Fruit fly (Drosophila melanogaster) whole organism, embryonic: ENCODE data around the gene dgt2.

Experiments used
- Asciz ChIP-seq: fragments of 200-800 bp; sonication (Bioruptor generic); optimal IDR thresholded peaks from 2 replicates; lab custom pipeline; 2017; ENCODE audit warnings: missing biosample characterization, mild to moderate bottlenecking, missing genetic modification characterization, missing genetic modification reagents
- Atf-2 ChIP-seq: fragments of 200-800 bp; sonication (Bioruptor generic); optimal IDR thresholded peaks from 2 replicates; lab custom pipeline; 2016; ENCODE audit warnings: missing biosample characterization, missing genetic modification characterization
- Bteb2 ChIP-seq: fragments of 200-800 bp; sonication (Bioruptor generic); optimal IDR thresholded peaks from 2 replicates; lab custom pipeline; 2016; ENCODE audit warnings: missing biosample characterization, missing genetic modification characterization
- CG10209 ChIP-seq: fragments of 200-800 bp; sonication (Bioruptor generic); optimal IDR thresholded peaks from 3 replicates; lab custom pipeline; 2017; ENCODE audit warnings: missing biosample characterization, mild to moderate bottlenecking, missing genetic modification characterization, missing genetic modification reagents
- CG12071 ChIP-seq: fragments of 200-800 bp; sonication (Bioruptor generic); optimal IDR thresholded peaks from 3 replicates; lab custom pipeline; 2018; ENCODE audit warnings: missing biosample characterization, mild to moderate bottlenecking, missing genetic modification characterization
- CG12155 ChIP-seq: fragments of 200-800 bp; sonication (Bioruptor generic); optimal IDR thresholded peaks from 3 replicates; lab custom pipeline; 2016; ENCODE audit warnings: missing biosample characterization, missing genetic modification characterization
- CG15696 ChIP-seq: fragments of 200-800 bp; sonication (Bioruptor generic); optimal IDR thresholded peaks from 2 replicates; lab custom pipeline; 2019; ENCODE audit warnings: missing biosample characterization, mild to moderate bottlenecking, missing genetic modification characterization, moderate library complexity
- CG17186 ChIP-seq: fragments of 200-800 bp; sonication (Bioruptor generic); optimal IDR thresholded peaks from 3 replicates; lab custom pipeline; 2017; ENCODE audit warnings: missing biosample characterization, missing genetic modification reagents, missing genetic modification characterization
- CG17359 ChIP-seq: fragments of 200-800 bp; sonication (Bioruptor generic); optimal IDR thresholded peaks from 3 replicates; lab custom pipeline; 2018; ENCODE audit warnings: missing biosample characterization, mild to moderate bottlenecking, missing genetic modification characterization, moderate library complexity
- CG17385 ChIP-seq: fragments of 200-800 bp; sonication (Bioruptor generic); optimal IDR thresholded peaks from 3 replicates; lab custom pipeline; 2018; ENCODE audit warnings: missing biosample characterization, mild to moderate bottlenecking, missing genetic modification characterization
- CG2202 ChIP-seq: fragments of 200-800 bp; sonication (Bioruptor generic); optimal IDR thresholded peaks from 2 replicates; lab custom pipeline; 2018; ENCODE audit warnings: missing biosample characterization, mild to moderate bottlenecking, missing genetic modification characterization
- CG4404 ChIP-seq: fragments of 200-800 bp; sonication (Bioruptor generic); IDR thresholded peaks from 2 replicates; pipeline ENCODE4 v1.3.6; 2022; ENCODE audit warnings: missing biosample characterization, missing genetic modification characterization
- CG6175 ChIP-seq: fragments of 200-800 bp; sonication (Bioruptor generic); IDR thresholded peaks from 3 replicates; pipeline ENCODE4 v1.3.6; 2022; ENCODE audit warnings: missing biosample characterization, missing genetic modification characterization
- CG6765 ChIP-seq: fragments of 200-800 bp; sonication (Bioruptor generic); optimal IDR thresholded peaks from 3 replicates; lab custom pipeline; 2017; ENCODE audit warnings: missing biosample characterization, mild to moderate bottlenecking, missing genetic modification characterization
- CG7372 ChIP-seq: fragments of 200-800 bp; sonication (Bioruptor generic); IDR thresholded peaks from 2 replicates; pipeline ENCODE4 v1.3.6; 2022; ENCODE audit warnings: missing biosample characterization, missing genetic modification characterization
- CG7928 ChIP-seq: fragments of 200-800 bp; sonication (Bioruptor generic); optimal IDR thresholded peaks from 2 replicates; lab custom pipeline; 2017; ENCODE audit warnings: missing biosample characterization, mild to moderate bottlenecking, missing genetic modification characterization
- CG8089 ChIP-seq: fragments of 200-800 bp; sonication (Bioruptor generic); optimal IDR thresholded peaks from 3 replicates; lab custom pipeline; 2016; ENCODE audit warnings: missing biosample characterization, missing genetic modification characterization
- Dll ChIP-seq: fragments of 200-800 bp; sonication (Bioruptor generic); IDR thresholded peaks from 4 replicates; pipeline ENCODE4 v1.3.6; 2022; ENCODE audit warnings: missing biosample characterization, missing genetic modification characterization; ENCODE audit not compliant: partially characterized antibody
- Ets97D ChIP-seq: fragments of 200-800 bp; sonication (Bioruptor generic); optimal IDR thresholded peaks from 3 replicates; lab custom pipeline; 2016; ENCODE audit warnings: missing biosample characterization, missing genetic modification characterization
- Fer1 ChIP-seq: fragments of 200-800 bp; sonication (Bioruptor generic); optimal IDR thresholded peaks from 2 replicates; lab custom pipeline; 2017; ENCODE audit warnings: missing biosample characterization, mild to moderate bottlenecking, missing genetic modification characterization
- Hmr ChIP-seq: fragments of 200-800 bp; sonication (Bioruptor generic); optimal IDR thresholded peaks from 3 replicates; lab custom pipeline; 2017; ENCODE audit warnings: mild to moderate bottlenecking, missing biosample characterization, missing genetic modification reagents, missing genetic modification characterization
- Kr ChIP-seq: fragments of 200-800 bp; sonication (Bioruptor generic); optimal IDR thresholded peaks from 2 replicates; lab custom pipeline; 2017; ENCODE audit warnings: missing biosample characterization, mild to moderate bottlenecking, missing genetic modification characterization
- Med ChIP-seq: fragments of 200-800 bp; sonication (Bioruptor generic); peaks from one replicate; lab custom pipeline; 2016; ENCODE audit warnings: missing biosample characterization, missing genetic modification characterization, mild to moderate bottlenecking, inconsistent platforms, moderate library complexity
- Neu2 ChIP-seq: fragments of 200-800 bp; sonication (Bioruptor generic); optimal IDR thresholded peaks from 3 replicates; lab custom pipeline; 2016; ENCODE audit warnings: missing biosample characterization, missing genetic modification characterization, borderline replicate concordance
- Rfx ChIP-seq: fragments of 200-800 bp; sonication (Bioruptor generic); IDR thresholded peaks from 2 replicates; pipeline ENCODE4 v1.3.6; 2022; ENCODE audit warnings: missing biosample characterization, missing genetic modification characterization
- Ssrp ChIP-seq: fragments of 200-800 bp; sonication (Bioruptor generic); optimal IDR thresholded peaks from 2 replicates; lab custom pipeline; 2018; ENCODE audit warnings: missing biosample characterization, mild to moderate bottlenecking, missing genetic modification characterization, moderate library complexity
- Stat92E ChIP-seq, 3 experiments: fragments of >200 bp in 2 of 3; fragments of 200-800 bp in 1 of 3; sonication (Bioruptor generic) in 1 of 3; optimal IDR thresholded peaks; 2 replicates each; lab custom pipeline; 2017 to 2019; ENCODE audit warnings: missing biosample characterization in 3 of 3, missing genetic modification characterization in 3 of 3, mild to moderate bottlenecking in 1 of 3, moderate library complexity in 1 of 3
- Tbp ChIP-seq: fragments of >200 bp; optimal IDR thresholded peaks from 2 replicates; lab custom pipeline; 2018; ENCODE audit warnings: missing biosample characterization, missing genetic modification characterization
- Xbp1 ChIP-seq: fragments of 200-800 bp; sonication (Bioruptor generic); optimal IDR thresholded peaks from 3 replicates; lab custom pipeline; 2016; ENCODE audit warnings: missing biosample characterization, mild to moderate bottlenecking, missing genetic modification characterization
- ara ChIP-seq: fragments of 200-800 bp; sonication (Bioruptor generic); IDR thresholded peaks from 2 replicates; pipeline ENCODE4 v1.3.6; 2022; ENCODE audit warnings: missing biosample characterization, missing genetic modification characterization
- az2 ChIP-seq: fragments of 200-800 bp; sonication (Bioruptor generic); optimal IDR thresholded peaks from 3 replicates; lab custom pipeline; 2016; ENCODE audit warnings: missing biosample characterization, missing genetic modification characterization
- bab2 ChIP-seq: fragments of 200-800 bp; sonication (Bioruptor generic); optimal IDR thresholded peaks from 2 replicates; lab custom pipeline; 2016; ENCODE audit warnings: missing biosample characterization, missing genetic modification characterization
- chif ChIP-seq, 2 experiments: fragments of 200-800 bp; sonication (Bioruptor generic); optimal IDR thresholded peaks; 3 replicates each; lab custom pipeline; 2016; ENCODE audit warnings: missing biosample characterization in 2 of 2, missing genetic modification characterization in 2 of 2
- chm ChIP-seq: fragments of 200-800 bp; sonication (Bioruptor generic); IDR thresholded peaks from 2 replicates; pipeline ENCODE4 v1.3.6; 2022; ENCODE audit warnings: missing biosample characterization, missing genetic modification characterization
- dmrt11E ChIP-seq: fragments of 200-800 bp; sonication (Bioruptor generic); optimal IDR thresholded peaks from 3 replicates; lab custom pipeline; 2018; ENCODE audit warnings: missing biosample characterization, mild to moderate bottlenecking, missing genetic modification characterization, moderate library complexity
- dpn ChIP-seq, 2 experiments: fragments of 200-800 bp; sonication (Bioruptor generic); optimal IDR thresholded peaks; 3 replicates each; lab custom pipeline; 2016; ENCODE audit warnings: missing biosample characterization in 2 of 2, missing genetic modification characterization in 2 of 2
- dysf ChIP-seq: fragments of 200-800 bp; sonication (Bioruptor generic); IDR thresholded peaks from 3 replicates; pipeline ENCODE4 v1.3.6; 2022; ENCODE audit warnings: missing biosample characterization, missing genetic modification characterization
- exex ChIP-seq: fragments of 200-800 bp; sonication (Bioruptor generic); optimal IDR thresholded peaks from 4 replicates; lab custom pipeline; 2018; ENCODE audit warnings: missing biosample characterization, mild to moderate bottlenecking, missing genetic modification characterization, moderate library complexity
- ftz-f1 ChIP-seq: fragments of 200-800 bp; sonication (Bioruptor generic); optimal IDR thresholded peaks from 2 replicates; lab custom pipeline; 2016; ENCODE audit warnings: missing biosample characterization, missing genetic modification characterization
- gsb ChIP-seq: fragments of 200-800 bp; sonication (Bioruptor generic); IDR thresholded peaks from 2 replicates; pipeline ENCODE4 v1.3.6; 2022; ENCODE audit warnings: missing biosample characterization, missing genetic modification characterization
- lilli ChIP-seq: fragments of 200-800 bp; sonication (Bioruptor generic); optimal IDR thresholded peaks from 3 replicates; lab custom pipeline; 2016; ENCODE audit warnings: missing biosample characterization, missing genetic modification characterization
- maf-S ChIP-seq: fragments of 200-800 bp; sonication (Bioruptor generic); optimal IDR thresholded peaks from 2 replicates; lab custom pipeline; 2016; ENCODE audit warnings: missing biosample characterization, missing genetic modification characterization
- mld ChIP-seq: fragments of 200-800 bp; sonication (Bioruptor generic); IDR thresholded peaks from 3 replicates; pipeline ENCODE4 v1.3.6; 2022; ENCODE audit warnings: missing biosample characterization, missing genetic modification characterization; ENCODE audit not compliant: partially characterized antibody
- odd ChIP-seq: fragments of 200-800 bp; sonication (Bioruptor generic); optimal IDR thresholded peaks from 2 replicates; lab custom pipeline; 2017; ENCODE audit warnings: missing biosample characterization, mild to moderate bottlenecking, missing genetic modification characterization
- otp ChIP-seq: fragments of 200-800 bp; sonication (Bioruptor generic); IDR thresholded peaks from 3 replicates; pipeline ENCODE4, ENCODE4 v1.3.6; 2022; ENCODE audit warnings: missing biosample characterization, missing genetic modification characterization
- pnt ChIP-seq: fragments of 200-800 bp; sonication (Bioruptor generic); optimal IDR thresholded peaks from 3 replicates; lab custom pipeline; 2016; ENCODE audit warnings: missing biosample characterization, missing genetic modification characterization
- row ChIP-seq: fragments of 200-800 bp; sonication (Bioruptor generic); IDR thresholded peaks from 3 replicates; pipeline ENCODE4 v1.3.6; 2022; ENCODE audit warnings: missing biosample characterization, missing genetic modification characterization
- sisA ChIP-seq: fragments of 200-800 bp; sonication (Bioruptor generic); IDR thresholded peaks from 2 replicates; pipeline ENCODE4 v1.3.6; 2022; ENCODE audit warnings: missing biosample characterization, missing genetic modification characterization
- wdn ChIP-seq: fragments of 200-800 bp; sonication (Bioruptor generic); IDR thresholded peaks from 2 replicates; pipeline ENCODE4 v1.3.6; 2022; ENCODE audit warnings: missing biosample characterization, missing genetic modification characterization

The dgt2 gene

DNA sequence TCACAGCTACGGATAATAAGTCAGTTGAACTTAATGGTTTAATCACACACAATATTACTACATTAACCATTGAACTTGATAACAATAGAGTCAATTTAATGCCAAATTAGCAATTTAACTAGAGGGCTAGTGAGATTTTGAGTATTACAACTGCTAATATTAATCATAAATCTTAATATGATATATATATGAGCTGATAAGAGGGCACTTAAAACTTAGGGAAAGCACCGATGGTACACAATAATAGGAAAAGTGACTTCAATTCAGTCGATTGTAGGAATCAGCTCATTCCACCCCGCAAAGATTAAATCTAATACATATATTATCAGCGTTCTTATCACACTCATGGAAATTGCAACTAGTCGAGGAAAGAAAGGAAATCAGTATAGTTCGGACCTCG, 8.5 kb upstream of the dgt2 start, which contains the start of gene CG16965:
CG16965 (plus strand) TSS at position 382 of the 400 bp plus-strand sequence.
- TF ChIP-seq Asciz (GFP tag; lab: Kevin White, UChicago) (no peak), exex (tag; lab: Kevin White, UChicago) (peak; percentile 59), Rfx (GFP tag; lab: Robert Waterston, UW) (no peak)

- no peak for TF ChIP-seq mld (GFP tag; lab: Robert Waterston, UW)
- no peak for TF ChIP-seq wdn (GFP tag; lab: Robert Waterston, UW)
- peak; percentile 87 for TF ChIP-seq Med
- TF ChIP-seq Kr (GFP tag; lab: Kevin White, UChicago): no peak
- peak in 1 of 3 experiments; percentile 38 for TF ChIP-seq Stat92E (GFP tag; optimal IDR thresholded peaks at IDR 0.05; lab: Kevin White, UChicago)
- TF ChIP-seq bab2: peak; percentile 41
- no peak for TF ChIP-seq CG15696 (tag; lab: Kevin White, UChicago)
- TF ChIP-seq Dll (GFP tag; lab: Robert Waterston, UW): 0 out of 4 replicates have a peak, but pooled peaks have one; percentile 35
- TF ChIP-seq CG12071 (GFP tag; lab: Kevin White, UChicago): no peak
- no peak for TF ChIP-seq CG7928 (GFP tag; lab: Kevin White, UChicago)
- peak; percentile 31 to 37 for TF ChIP-seq chif (GFP tag; optimal IDR thresholded peaks at IDR 0.05; lab: Kevin White, UChicago)
- peak; percentile 30 for TF ChIP-seq maf-S
- TF ChIP-seq pnt (GFP tag; lab: Kevin White, UChicago): peak; percentile 11
- no peak for TF ChIP-seq gsb
- TF ChIP-seq ara (GFP tag; lab: Robert Waterston, UW): peak; percentile 34; the same call in 1 of the 2 replicates
- TF ChIP-seq az2 (GFP tag; lab: Kevin White, UChicago): peak; percentile 58
- peak; percentile 2 for TF ChIP-seq CG2202 (tag; lab: Kevin White, UChicago)
- TF ChIP-seq dmrt11E (tag; lab: Kevin White, UChicago): peak; percentile 35
- no peak for TF ChIP-seq CG7372
- no peak for TF ChIP-seq odd (GFP tag; lab: Kevin White, UChicago)
- TF ChIP-seq CG17359: peak; percentile 35
- TF ChIP-seq CG17385 (GFP tag; lab: Kevin White, UChicago): peak; percentile 99
- peak; percentile 61 for TF ChIP-seq Hmr (GFP tag; lab: Kevin White, UChicago)
- peak; percentile 61 for TF ChIP-seq Xbp1
- TF ChIP-seq dpn (GFP tag; optimal IDR thresholded peaks at IDR 0.05; lab: Kevin White, UChicago): peak; percentile 20 to 44
- peak; percentile 69 for TF ChIP-seq row
- no peak for TF ChIP-seq chm (GFP tag; lab: Robert Waterston, UW)
- no peak for TF ChIP-seq Neu2 (GFP tag; lab: Kevin White, UChicago)
- TF ChIP-seq Atf-2 (GFP tag; lab: Kevin White, UChicago): peak; percentile 3
- peak; percentile 39; the same call in 1 of the 2 replicates for TF ChIP-seq sisA
- no peak for TF ChIP-seq Ssrp (tag; lab: Kevin White, UChicago)
- TF ChIP-seq Bteb2 (GFP tag; lab: Kevin White, UChicago): peak; percentile 34
- TF ChIP-seq ftz-f1: peak; percentile 17
- no peak for TF ChIP-seq CG10209
- peak; percentile 80 for TF ChIP-seq lilli (GFP tag; lab: Kevin White, UChicago)
- no peak for TF ChIP-seq CG6175 (GFP tag; lab: Robert Waterston, UW)
- TF ChIP-seq Tbp (GFP tag; lab: Kevin White, UChicago): peak; percentile 36
- peak; percentile 71 for TF ChIP-seq Ets97D (GFP tag; lab: Kevin White, UChicago)
- TF ChIP-seq dysf (GFP tag; lab: Robert Waterston, UW): no peak; the same call in 2 of the 3 replicates
- TF ChIP-seq otp (GFP tag; lab: Robert Waterston, UW): no peak
- no peak for TF ChIP-seq CG6765 (GFP tag; lab: Kevin White, UChicago)
- TF ChIP-seq CG17186 (GFP tag; lab: Kevin White, UChicago): peak; percentile 88
- TF ChIP-seq Fer1 (GFP tag; lab: Kevin White, UChicago): no peak
- TF ChIP-seq CG8089 (GFP tag; lab: Kevin White, UChicago): no peak
- TF ChIP-seq CG4404 (GFP tag; lab: Robert Waterston, UW): no peak
- TF ChIP-seq CG12155: peak; percentile 15
These were observed 1.8 kb upstream of the dgt2 start, which contains the start of the genes CG6686 and CG34163 for dm6 chr2L:11987945-11988344. Gene CG6686 (minus strand): TSS chr2L:11988039. Gene CG34163 (plus strand): TSS chr2L:11988270.
